Worm (Caenorhabditis elegans) whole organism, L3 larva: ENCODE results near the gene lelo-2.
"Not testable (repeated sequence)": the region's sequence is repeated elsewhere in the genome, so short reads cannot be mapped to it uniquely, and the experiment has no call there.

Experiments used
- ceh-28 ChIP-seq: fragments of 150-350 bp; optimal IDR thresholded peaks from 2 replicates; lab custom pipeline; 2014; ENCODE audit warnings: missing biosample characterization, missing genetic modification reagents, missing genetic modification characterization
- ceh-82 ChIP-seq: fragments of 150-350 bp; optimal IDR thresholded peaks from 2 replicates; lab custom pipeline; 2014; ENCODE audit warnings: missing biosample characterization, missing genetic modification characterization
- ceh-9 ChIP-seq: sonication (generic microtip); optimal IDR thresholded peaks from 2 replicates; lab custom pipeline; 2018; ENCODE audit warnings: missing biosample characterization, missing genetic modification characterization
- daf-12 ChIP-seq: fragments of 150-350 bp; optimal IDR thresholded peaks from 2 replicates; lab custom pipeline; 2014; ENCODE audit warnings: missing biosample characterization, missing genetic modification reagents, missing genetic modification characterization
- elt-1 ChIP-seq: fragments of 150-350 bp; optimal IDR thresholded peaks from 2 replicates; lab custom pipeline; 2014; ENCODE audit warnings: missing biosample characterization, missing genetic modification characterization
- elt-3 ChIP-seq, 3 experiments: fragments of 150-350 bp in 1 of 3; sonication (generic microtip) in 2 of 3; optimal IDR thresholded peaks; 2 replicates in 2 of 3; 4 replicates in 1 of 3; lab custom pipeline; 2014 to 2017; ENCODE audit warnings: missing biosample characterization in 3 of 3, missing genetic modification characterization in 3 of 3
- fkh-2 ChIP-seq: fragments of 150-350 bp; optimal IDR thresholded peaks from 2 replicates; lab custom pipeline; 2014; ENCODE audit warnings: missing biosample characterization, missing genetic modification reagents, missing genetic modification characterization
- lin-39 ChIP-seq: fragments of 150-350 bp; optimal IDR thresholded peaks from 2 replicates; lab custom pipeline; 2018; ENCODE audit warnings: missing biosample characterization, missing genetic modification reagents, missing genetic modification characterization
- nfya-1 ChIP-seq: sonication (generic microtip); optimal IDR thresholded peaks from 2 replicates; lab custom pipeline; 2017; ENCODE audit warnings: missing genetic modification characterization, mild to moderate bottlenecking, missing compliant biosample characterization, antibody characterized with exemption, moderate library complexity; ENCODE audit not compliant: insufficient read depth
- nhr-11 ChIP-seq: fragments of 150-350 bp; optimal IDR thresholded peaks from 2 replicates; lab custom pipeline; 2014; ENCODE audit warnings: missing biosample characterization, missing genetic modification characterization
- nhr-43 ChIP-seq: sonication (generic microtip); optimal IDR thresholded peaks from 2 replicates; lab custom pipeline; 2016; ENCODE audit warnings: mild to moderate bottlenecking, missing genetic modification characterization, missing compliant biosample characterization; ENCODE audit not compliant: poor library complexity, severe bottlenecking
- nhr-76 ChIP-seq: fragments of 150-350 bp; sonication (generic microtip); optimal IDR thresholded peaks from 5 replicates; lab custom pipeline; 2014; ENCODE audit warnings: missing biosample characterization, missing genetic modification characterization
- nhr-77 ChIP-seq: fragments of 150-350 bp; optimal IDR thresholded peaks from 2 replicates; lab custom pipeline; 2014; ENCODE audit warnings: missing biosample characterization, missing genetic modification characterization
- pha-4 ChIP-seq: fragments of 150-350 bp; optimal IDR thresholded peaks from 2 replicates; lab custom pipeline; 2014; ENCODE audit warnings: missing biosample characterization, missing genetic modification reagents, missing genetic modification characterization
- pqm-1 ChIP-seq: fragments of 150-350 bp; optimal IDR thresholded peaks from 2 replicates; lab custom pipeline; 2017; ENCODE audit warnings: missing biosample characterization, missing genetic modification characterization, inconsistent platforms
- skn-1 ChIP-seq: fragments of 150-350 bp; optimal IDR thresholded peaks from 2 replicates; lab custom pipeline; 2014; ENCODE audit warnings: missing biosample characterization, missing genetic modification characterization
- snpc-4 ChIP-seq: fragments of 150-350 bp; optimal IDR thresholded peaks from 2 replicates; lab custom pipeline; 2014; ENCODE audit warnings: missing biosample characterization, missing genetic modification characterization
- unc-39 ChIP-seq: sonication (generic microtip); optimal IDR thresholded peaks from 4 replicates; lab custom pipeline; 2017; ENCODE audit warnings: missing biosample characterization, missing genetic modification characterization
- unc-62 ChIP-seq: fragments of 150-350 bp; sonication (generic microtip); optimal IDR thresholded peaks from 4 replicates; lab custom pipeline; 2014; ENCODE audit warnings: missing biosample characterization, missing genetic modification reagents, missing genetic modification characterization
- zag-1 ChIP-seq: fragments of 150-350 bp; optimal IDR thresholded peaks from 2 replicates; lab custom pipeline; 2014; ENCODE audit warnings: missing biosample characterization, missing genetic modification characterization

lelo-2 gene

DNA sequence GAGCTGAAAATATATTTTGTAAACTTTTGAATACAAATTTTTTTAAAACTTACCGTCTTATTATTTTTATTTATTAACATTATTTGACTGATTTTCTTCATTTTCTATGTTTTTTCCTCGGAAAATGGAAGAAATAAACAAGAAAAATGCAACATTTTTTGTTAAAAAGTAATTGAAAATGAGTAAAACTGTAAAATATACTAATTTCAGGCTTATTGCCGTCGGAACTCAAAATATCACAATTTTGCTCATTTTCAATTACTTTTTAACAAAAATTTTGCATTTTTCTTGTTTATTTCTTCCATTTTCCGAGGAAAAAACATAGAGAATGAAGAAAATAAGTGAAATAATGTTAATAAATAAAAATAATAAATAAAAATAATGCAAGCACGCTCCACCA, 51.5 kb downstream of the lelo-2 start, which contains the start of gene Y82E9BR.10:
Gene Y82E9BR.10, minus strand, starts transcription at position 101 of the 400 bp plus-strand sequence.
- not testable (repeated sequence) for TF ChIP-seq nhr-11; unc-39 (tag; lab: Kevin White, UChicago); pha-4 (tag; lab: Kevin White, UChicago)

DNA sequence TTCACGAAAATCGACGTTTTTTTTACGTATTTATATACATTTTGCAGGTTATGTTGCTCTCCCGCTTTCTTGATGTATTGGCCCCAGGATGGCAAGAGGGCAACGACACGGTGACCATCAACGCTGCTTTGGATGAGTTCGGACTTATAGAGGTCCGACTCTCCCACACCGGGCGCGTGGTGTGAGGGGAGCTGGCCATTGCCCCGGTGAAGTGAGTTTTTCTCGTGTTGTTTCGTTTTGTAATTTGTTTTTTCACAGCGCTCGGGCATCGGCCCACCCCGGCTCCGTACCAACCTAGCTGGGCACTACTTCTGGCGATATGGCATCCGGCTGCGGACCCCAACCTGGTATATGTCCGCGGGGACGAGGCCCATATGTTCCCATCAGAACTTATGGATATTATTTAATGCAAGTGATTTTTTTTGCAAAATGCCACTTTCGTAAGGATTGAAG, 52.6 kb downstream of the lelo-2 start, which contains the start of gene Y82E9BR.20:
Gene Y82E9BR.20, plus strand, starts transcription at position 51 of the 453 bp plus-strand sequence.
- TF ChIP-seq elt-3 (tag; optimal IDR thresholded peaks at IDR 0.05; lab: Kevin White, UChicago), result no peak
- TF ChIP-seq elt-1 (tag; lab: Kevin White, UChicago), result no peak

DNA sequence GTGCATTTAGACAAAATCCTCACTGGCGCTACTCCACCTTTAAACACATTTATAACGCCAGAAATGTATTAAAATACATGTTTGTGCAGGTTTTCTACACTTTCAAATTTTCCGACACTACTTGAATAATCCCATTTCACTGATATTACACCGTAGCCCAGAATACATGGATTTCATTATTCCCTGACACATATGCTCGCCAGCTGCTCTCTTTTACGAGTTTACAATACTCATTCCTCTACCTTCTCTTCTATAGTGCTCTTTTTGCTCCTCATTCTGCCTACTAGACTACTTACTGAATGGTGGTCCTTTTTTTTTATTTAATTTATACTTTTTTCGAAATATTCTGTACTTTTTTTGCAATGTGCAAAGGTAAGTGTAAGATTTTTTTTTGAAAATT, 54.5 kb downstream of the lelo-2 start:
- TF ChIP-seq nhr-77 (tag; lab: Kevin White, UChicago), result no peak
- no peak for TF ChIP-seq daf-12 (tag; lab: Kevin White, UChicago)
- no peak for TF ChIP-seq snpc-4
- no peak for TF ChIP-seq ceh-9 (tag; lab: Kevin White, UChicago)
- TF ChIP-seq ceh-28, result no peak
- TF ChIP-seq lin-39 (tag; lab: Kevin White, UChicago), result no peak
- TF ChIP-seq pqm-1 (tag; lab: Kevin White, UChicago), result no peak
- TF ChIP-seq nhr-43 (tag; lab: Kevin White, UChicago), result no peak
- no peak for TF ChIP-seq fkh-2
- TF ChIP-seq ceh-82 (tag; lab: Kevin White, UChicago), result no peak
- no peak for TF ChIP-seq skn-1 (tag; lab: Kevin White, UChicago)
- TF ChIP-seq zag-1 (tag; lab: Kevin White, UChicago), result no peak
- TF ChIP-seq nfya-1 (tag; lab: Kevin White, UChicago), result no peak
- no peak for TF ChIP-seq nhr-76 (tag; lab: Kevin White, UChicago)
- TF ChIP-seq unc-62 (GFP tag; lab: Kevin White, UChicago), result no peak
